Worm (Caenorhabditis elegans) whole organism, L1 larva: Measurements from ENCODE around the gene mex-5.

Source experiments
- C04F5.9 ChIP-seq: sonication (generic microtip); optimal IDR thresholded peaks from 2 replicates; lab custom pipeline; 2016; ENCODE audit warnings: missing genetic modification characterization, missing compliant biosample characterization
- F16B12.6 ChIP-seq: fragments of 150-350 bp; optimal IDR thresholded peaks from 2 replicates; lab custom pipeline; 2014; ENCODE audit warnings: missing biosample characterization, missing genetic modification characterization
- aly-2 ChIP-seq: fragments of 150-350 bp; optimal IDR thresholded peaks from 2 replicates; lab custom pipeline; 2014; ENCODE audit warnings: missing biosample characterization, missing genetic modification characterization
- ama-1 ChIP-seq: fragments of 150-350 bp; optimal IDR thresholded peaks from 2 replicates; lab custom pipeline; 2014
- blmp-1 ChIP-seq: fragments of 150-350 bp; optimal IDR thresholded peaks from 2 replicates; lab custom pipeline; 2014; ENCODE audit warnings: missing biosample characterization, missing genetic modification characterization
- ceh-63 ChIP-seq: fragments of 200-800 bp; sonication (Bioruptor generic); optimal IDR thresholded peaks from 2 replicates; lab custom pipeline; 2018; ENCODE audit warnings: mild to moderate bottlenecking, missing genetic modification characterization, missing compliant biosample characterization
- ceh-82 ChIP-seq, 3 experiments: fragments of 150-350 bp in 1 of 3; sonication (generic microtip) in 2 of 3; optimal IDR thresholded peaks; 2 replicates each; lab custom pipeline; 2014 to 2017; ENCODE audit warnings: missing biosample characterization in 3 of 3, missing genetic modification characterization in 3 of 3
- ceh-90 ChIP-seq: sonication (generic microtip); optimal IDR thresholded peaks from 2 replicates; lab custom pipeline; 2016; ENCODE audit warnings: missing genetic modification characterization, missing compliant biosample characterization
- dpl-1 ChIP-seq, 3 experiments: fragments of 150-350 bp in 2 of 3; sonication (generic microtip) in 1 of 3; optimal IDR thresholded peaks; 2 replicates each; lab custom pipeline; 2014 to 2017; ENCODE audit warnings: missing biosample characterization in 3 of 3, missing genetic modification characterization in 3 of 3, missing genetic modification reagents in 3 of 3
- dsc-1 ChIP-seq: sonication (generic microtip); optimal IDR thresholded peaks from 2 replicates; lab custom pipeline; 2016; ENCODE audit warnings: mild to moderate bottlenecking, missing genetic modification characterization, missing compliant biosample characterization
- efl-3 ChIP-seq: fragments of 200-800 bp; sonication (Bioruptor generic); optimal IDR thresholded peaks from 2 replicates; lab custom pipeline; 2018; ENCODE audit warnings: mild to moderate bottlenecking, missing genetic modification characterization, missing compliant biosample characterization
- egl-13 ChIP-seq: sonication (generic microtip); optimal IDR thresholded peaks from 2 replicates; lab custom pipeline; 2016; ENCODE audit warnings: missing genotype, missing genetic modification reagents, missing genetic modification characterization, missing compliant biosample characterization
- elt-2 ChIP-seq: sonication (generic microtip); optimal IDR thresholded peaks from 2 replicates; lab custom pipeline; 2016; ENCODE audit warnings: missing genetic modification characterization, mild to moderate bottlenecking, inconsistent platforms, missing compliant biosample characterization, missing genetic modification reagents
- elt-3 ChIP-seq, 6 experiments: fragments of 150-350 bp in 1 of 6; sonication (generic microtip); optimal IDR thresholded peaks; 2 replicates each; lab custom pipeline; 2017 to 2018; ENCODE audit warnings: missing biosample characterization in 6 of 6, missing genetic modification characterization in 6 of 6, inconsistent platforms in 1 of 6
- ets-5 ChIP-seq: fragments of 200-800 bp; sonication (Bioruptor generic); IDR thresholded peaks from 2 replicates; pipeline ENCODE4 v1.3.6; 2022; ENCODE audit warnings: missing genetic modification characterization, missing compliant biosample characterization
- fkh-8 ChIP-seq: sonication (generic microtip); optimal IDR thresholded peaks from 2 replicates; lab custom pipeline; 2016; ENCODE audit warnings: mild to moderate bottlenecking, missing genetic modification characterization, missing compliant biosample characterization
- hlh-17 ChIP-seq: fragments of 200-800 bp; sonication (Bioruptor generic); optimal IDR thresholded peaks from 2 replicates; lab custom pipeline; 2018; ENCODE audit warnings: missing genetic modification characterization, mild to moderate bottlenecking, missing compliant biosample characterization, moderate library complexity, borderline replicate concordance
- hpl-2 ChIP-seq: fragments of 150-350 bp; optimal IDR thresholded peaks from 2 replicates; lab custom pipeline; 2014; ENCODE audit warnings: missing biosample characterization, missing genetic modification reagents, missing genetic modification characterization
- irx-1 ChIP-seq: sonication (generic microtip); optimal IDR thresholded peaks from 2 replicates; lab custom pipeline; 2016; ENCODE audit warnings: missing genetic modification characterization, missing compliant biosample characterization
- isw-1 ChIP-seq: fragments of 200-800 bp; sonication (Bioruptor generic); IDR thresholded peaks from 2 replicates; pipeline ENCODE4 v1.3.6; 2022; ENCODE audit warnings: missing genetic modification characterization, missing compliant biosample characterization
- jun-1 ChIP-seq: fragments of 150-350 bp; optimal IDR thresholded peaks from 2 replicates; lab custom pipeline; 2014; ENCODE audit warnings: missing biosample characterization, missing genetic modification reagents, missing genetic modification characterization
- lin-13 ChIP-seq: fragments of 150-350 bp; optimal IDR thresholded peaks from 2 replicates; lab custom pipeline; 2014; ENCODE audit warnings: missing biosample characterization, missing genetic modification reagents, missing genetic modification characterization
- lin-14 ChIP-seq: fragments of 200-800 bp; sonication (Bioruptor generic); optimal IDR thresholded peaks from 2 replicates; lab custom pipeline; 2018; ENCODE audit warnings: mild to moderate bottlenecking, missing genetic modification characterization, moderate library complexity, missing compliant biosample characterization
- lin-15B ChIP-seq: fragments of 150-350 bp; sonication (generic microtip); optimal IDR thresholded peaks from 3 replicates; lab custom pipeline; 2014; ENCODE audit warnings: missing biosample characterization, missing genetic modification characterization
- lin-35 ChIP-seq, 2 experiments: fragments of 150-350 bp; optimal IDR thresholded peaks; 2 replicates each; lab custom pipeline; 2014; ENCODE audit warnings: missing biosample characterization in 2 of 2, missing genetic modification characterization in 2 of 2, missing genetic modification reagents in 2 of 2
- mab-9 ChIP-seq: fragments of 200-800 bp; sonication (Bioruptor generic); IDR thresholded peaks from 2 replicates; pipeline ENCODE4 v1.3.6; 2022; ENCODE audit warnings: missing genetic modification reagents, missing genetic modification characterization, missing compliant biosample characterization
- mdl-1 ChIP-seq, 2 experiments: fragments of 150-350 bp; optimal IDR thresholded peaks; 2 replicates each; lab custom pipeline; 2014 to 2017; ENCODE audit warnings: missing biosample characterization in 2 of 2, missing genetic modification characterization in 2 of 2, inconsistent platforms in 1 of 2
- nhr-20 ChIP-seq: sonication (generic microtip); optimal IDR thresholded peaks from 2 replicates; lab custom pipeline; 2016; ENCODE audit warnings: mild to moderate bottlenecking, missing genetic modification characterization, missing compliant biosample characterization
- nhr-28 ChIP-seq: fragments of 150-350 bp; optimal IDR thresholded peaks from 2 replicates; lab custom pipeline; 2014; ENCODE audit warnings: missing biosample characterization, missing genetic modification characterization
- nhr-47 ChIP-seq: sonication (generic microtip); optimal IDR thresholded peaks from 2 replicates; lab custom pipeline; 2016; ENCODE audit warnings: mild to moderate bottlenecking, missing genetic modification characterization, moderate library complexity, missing compliant biosample characterization
- nhr-71 ChIP-seq: sonication (generic microtip); optimal IDR thresholded peaks from 2 replicates; lab custom pipeline; 2016; ENCODE audit warnings: mild to moderate bottlenecking, missing genetic modification characterization, moderate library complexity, missing compliant biosample characterization
- nhr-76 ChIP-seq: sonication (generic microtip); optimal IDR thresholded peaks from 2 replicates; lab custom pipeline; 2017; ENCODE audit warnings: missing biosample characterization, missing genetic modification characterization
- nhr-77 ChIP-seq: fragments of 150-350 bp; optimal IDR thresholded peaks from 2 replicates; lab custom pipeline; 2014; ENCODE audit warnings: missing biosample characterization, missing genetic modification characterization
- nhr-84 ChIP-seq: sonication (generic microtip); optimal IDR thresholded peaks from 2 replicates; lab custom pipeline; 2017; ENCODE audit warnings: missing biosample characterization, missing genetic modification characterization
- nhr-85 ChIP-seq: sonication (generic microtip); peaks from one replicate; lab custom pipeline; 2016; ENCODE audit warnings: missing genetic modification characterization, inconsistent platforms, missing compliant biosample characterization
- nhr-90 ChIP-seq: sonication (generic microtip); optimal IDR thresholded peaks from 2 replicates; lab custom pipeline; 2016; ENCODE audit warnings: mild to moderate bottlenecking, missing genetic modification characterization, missing compliant biosample characterization; ENCODE audit not compliant: poor library complexity
- pag-3 ChIP-seq: sonication (generic microtip); optimal IDR thresholded peaks from 2 replicates; lab custom pipeline; 2017; ENCODE audit warnings: missing genetic modification characterization, mild to moderate bottlenecking, missing compliant biosample characterization, antibody characterized with exemption, borderline replicate concordance; ENCODE audit not compliant: insufficient read depth
- pax-3 ChIP-seq: fragments of 200-800 bp; sonication (Bioruptor generic); optimal IDR thresholded peaks from 2 replicates; lab custom pipeline; 2018; ENCODE audit warnings: mild to moderate bottlenecking, missing genetic modification characterization, moderate library complexity, missing compliant biosample characterization
- pqm-1 ChIP-seq: sonication (generic microtip); optimal IDR thresholded peaks from 3 replicates; lab custom pipeline; 2017; ENCODE audit warnings: missing biosample characterization, missing genetic modification characterization
- rnt-1 ChIP-seq: sonication (generic microtip); optimal IDR thresholded peaks from 2 replicates; lab custom pipeline; 2016; ENCODE audit warnings: mild to moderate bottlenecking, missing genetic modification characterization, moderate library complexity, missing compliant biosample characterization
- skn-1 ChIP-seq: fragments of 150-350 bp; optimal IDR thresholded peaks from 2 replicates; lab custom pipeline; 2014; ENCODE audit warnings: missing biosample characterization, missing genetic modification characterization
- snu-23 ChIP-seq: sonication (generic microtip); optimal IDR thresholded peaks from 2 replicates; lab custom pipeline; 2016; ENCODE audit warnings: missing genetic modification characterization, missing compliant biosample characterization
- sox-4 ChIP-seq: sonication (generic microtip); optimal IDR thresholded peaks from 2 replicates; lab custom pipeline; 2016; ENCODE audit warnings: missing genetic modification characterization, missing compliant biosample characterization
- sup-37 ChIP-seq: fragments of 200-800 bp; sonication (Bioruptor generic); optimal IDR thresholded peaks from 2 replicates; lab custom pipeline; 2018; ENCODE audit warnings: mild to moderate bottlenecking, missing genetic modification characterization, missing compliant biosample characterization
- swsn-7 ChIP-seq: sonication (generic microtip); optimal IDR thresholded peaks from 2 replicates; lab custom pipeline; 2016; ENCODE audit warnings: missing genetic modification characterization, missing compliant biosample characterization
- tbx-2 ChIP-seq: sonication (generic microtip); optimal IDR thresholded peaks from 2 replicates; lab custom pipeline; 2016; ENCODE audit warnings: missing genetic modification characterization, missing compliant biosample characterization
- tlp-1 ChIP-seq: fragments of 150-350 bp; optimal IDR thresholded peaks from 2 replicates; lab custom pipeline; 2014; ENCODE audit warnings: missing biosample characterization, missing genetic modification characterization
- xbp-1 ChIP-seq: sonication (generic microtip); optimal IDR thresholded peaks from 2 replicates; lab custom pipeline; 2016; ENCODE audit warnings: missing genetic modification characterization, missing compliant biosample characterization

mex-5 gene

ce11 chrIV:13386043-13386442 lies 32.5 kb downstream of the mex-5 start, which contains the start of the genes Y62E10A.20, Y62E10A.23 and mdt-9 (continued):
- no peak for TF ChIP-seq efl-3 (GFP tag; lab: Kevin White, UChicago)
- no peak for TF ChIP-seq mab-9
- peak; percentile 72 for TF ChIP-seq nhr-20 (tag; lab: Kevin White, UChicago)
- TF ChIP-seq irx-1 (tag; lab: Kevin White, UChicago) = peak; percentile 54
- peak in 2 of 6 experiments; percentile 39 to 61 for TF ChIP-seq elt-3 (tag; optimal IDR thresholded peaks at IDR 0.05; lab: Kevin White, UChicago)
- TF ChIP-seq rnt-1 (tag; lab: Kevin White, UChicago) = peak; percentile 85
- peak; percentile 69 to 86 (median 80) for TF ChIP-seq ceh-82 (tag; optimal IDR thresholded peaks at IDR 0.05; lab: Kevin White, UChicago)
- no peak for TF ChIP-seq ceh-90 (tag; lab: Kevin White, UChicago)
- TF ChIP-seq sup-37 (GFP tag; lab: Kevin White, UChicago) = no peak
- no peak for TF ChIP-seq ceh-63
- peak; percentile 78 to 87 for TF ChIP-seq lin-35 (GFP tag; optimal IDR thresholded peaks at IDR 0.05; lab: Kevin White, UChicago)
- peak; percentile 78 for TF ChIP-seq dsc-1 (tag; lab: Kevin White, UChicago)
- peak; percentile 31 for TF ChIP-seq pax-3
- TF ChIP-seq xbp-1 (tag; lab: Kevin White, UChicago) = peak; percentile 75
- TF ChIP-seq aly-2 (tag; lab: Kevin White, UChicago) = peak; percentile 42
- TF ChIP-seq nhr-85 (tag; lab: Kevin White, UChicago) = peak; percentile 78
- no peak for TF ChIP-seq ama-1 (lab: Kevin White, UChicago)
- TF ChIP-seq nhr-90 (tag; lab: Kevin White, UChicago) = peak; percentile 65
- peak; percentile 24 for TF ChIP-seq C04F5.9 (tag; lab: Kevin White, UChicago)
- TF ChIP-seq skn-1 = peak; percentile 90
- peak; percentile 84 for TF ChIP-seq nhr-71 (tag; lab: Kevin White, UChicago)
- TF ChIP-seq isw-1 (GFP tag; lab: Robert Waterston, UW) = peak; percentile 59
- no peak for TF ChIP-seq nhr-28 (tag; lab: Kevin White, UChicago)
- no peak for TF ChIP-seq nhr-76 (tag; lab: Kevin White, UChicago)
- peak in 1 of 2 experiments; percentile 69 for TF ChIP-seq mdl-1 (tag; optimal IDR thresholded peaks at IDR 0.05; lab: Kevin White, UChicago)
- peak; percentile 79 for TF ChIP-seq lin-13 (GFP tag; lab: Kevin White, UChicago)
- TF ChIP-seq ets-5 (GFP tag; lab: Robert Waterston, UW) = no peak
- peak; percentile 31 for TF ChIP-seq egl-13
- TF ChIP-seq swsn-7 (tag; lab: Kevin White, UChicago) = peak; percentile 74
- peak; percentile 75 for TF ChIP-seq blmp-1 (tag; lab: Kevin White, UChicago)
- TF ChIP-seq lin-14 (GFP tag; lab: Kevin White, UChicago) = peak; percentile 76
- peak; percentile 83 for TF ChIP-seq snu-23 (GFP tag; lab: Kevin White, UChicago)
- peak; percentile 19 for TF ChIP-seq F16B12.6 (tag; lab: Kevin White, UChicago)
- TF ChIP-seq elt-2 (tag; lab: Kevin White, UChicago) = peak; percentile 12
- peak; percentile 89 for TF ChIP-seq lin-15B (tag; lab: Kevin White, UChicago)
- TF ChIP-seq tbx-2 (tag; lab: Kevin White, UChicago) = peak; percentile 75
- TF ChIP-seq sox-4 (tag; lab: Kevin White, UChicago) = peak; percentile 18

ce11 chrIV:13386903-13387302 lies 33.4 kb downstream of the mex-5 start, which contains the start of gene lsm-3:
Gene lsm-3, plus strand, starts transcription at chrIV:13387203.
- TF ChIP-seq nhr-84 = no peak
- TF ChIP-seq nhr-47 (tag; lab: Kevin White, UChicago) = no peak
- no peak for TF ChIP-seq ama-1 (lab: Kevin White, UChicago)
- TF ChIP-seq elt-3 (tag; optimal IDR thresholded peaks at IDR 0.05; lab: Kevin White, UChicago) = no peak
- no peak for TF ChIP-seq elt-2 (tag; lab: Kevin White, UChicago)
- TF ChIP-seq dpl-1 (GFP tag; optimal IDR thresholded peaks at IDR 0.05; lab: Kevin White, UChicago) = no peak
- TF ChIP-seq hlh-17 = no peak
- no peak for TF ChIP-seq fkh-8
- TF ChIP-seq jun-1 = no peak
- no peak for TF ChIP-seq pqm-1 (tag; lab: Kevin White, UChicago)
- TF ChIP-seq sox-4 (tag; lab: Kevin White, UChicago) = no peak
- no peak for TF ChIP-seq tlp-1
- TF ChIP-seq nhr-77 = no peak
- no peak for TF ChIP-seq aly-2 (tag; lab: Kevin White, UChicago)
- no peak for TF ChIP-seq pag-3 (tag; lab: Kevin White, UChicago)
- TF ChIP-seq isw-1 (GFP tag; lab: Robert Waterston, UW) = no peak
- no peak for TF ChIP-seq sup-37 (GFP tag; lab: Kevin White, UChicago)
- TF ChIP-seq hpl-2 (GFP tag; lab: Kevin White, UChicago) = no peak
- no peak for TF ChIP-seq nhr-28 (tag; lab: Kevin White, UChicago)
